Worm (Caenorhabditis elegans) whole organism, L4/young adult: ENCODE results near the gene cthd-1.

ENCODE experiments used
- W03F9.2 ChIP-seq: fragments of 150-350 bp; optimal IDR thresholded peaks from 2 replicates; lab custom pipeline; 2014; ENCODE audit warnings: missing biosample characterization, missing genetic modification characterization
- dao-5 ChIP-seq: sonication (generic microtip); optimal IDR thresholded peaks from 2 replicates; lab custom pipeline; 2016; ENCODE audit warnings: missing genotype, missing genetic modification characterization, moderate library complexity, missing compliant biosample characterization
- him-1 ChIP-seq: sonication (generic microtip); optimal IDR thresholded peaks from 2 replicates; lab custom pipeline; 2016; ENCODE audit warnings: missing genotype, missing genetic modification reagents, missing genetic modification characterization, missing compliant biosample characterization

ce11 chrV:9690099-9690572 lies 12.1 kb downstream of the cthd-1 start, which contains the start of gene rbx-1:
- TF ChIP-seq him-1 (no peak), W03F9.2 (tag; lab: Kevin White, UChicago) (no peak), dao-5 (tag; lab: Kevin White, UChicago) (no peak)
